Fruit fly (Drosophila melanogaster) S2 (cell line): ENCODE measurements around the gene CG17300.

ENCODE experiments used
- CG8478 ChIP-seq: fragments of >200 bp; optimal IDR thresholded peaks from 2 replicates; lab custom pipeline; 2018
- CTCF ChIP-seq, 2 experiments: fragments of >200 bp; optimal IDR thresholded peaks; 2 replicates each; lab custom pipeline; 2018

Gene CG17300

dm6 chr3L:13087189-13087588 lies at the start of gene CG17300:
Gene CG17300 (minus strand): TSS chr3L:13087289.
- no peak for TF ChIP-seq CG8478 (lab: Kevin White, UChicago)
- TF ChIP-seq CTCF (optimal IDR thresholded peaks at IDR 0.05; lab: Kevin White, UChicago) = no peak

- no peak for TF ChIP-seq CG8478 (lab: Kevin White, UChicago)
- no peak for TF ChIP-seq CTCF (optimal IDR thresholded peaks at IDR 0.05; lab: Kevin White, UChicago)
These were observed 48.9 kb upstream of the CG17300 start, which contains the start of gene CG33262 for dm6 chr3L:13135969-13136368. Gene CG33262 (plus strand): TSS chr3L:13136269.

- TF ChIP-seq CG8478 (lab: Kevin White, UChicago) = no peak
These were observed 48.4 kb upstream of the CG17300 start for dm6 chr3L:13135382-13135928.

dm6 chr3L:13134906-13135305 lies 47.8 kb upstream of the CG17300 start:
- TF ChIP-seq CTCF (optimal IDR thresholded peaks at IDR 0.05; lab: Kevin White, UChicago) = no peak
- TF ChIP-seq CG8478 (lab: Kevin White, UChicago) = no peak

dm6 chr3L:13133140-13133539 lies 46.1 kb upstream of the CG17300 start:
- TF ChIP-seq CG8478 (lab: Kevin White, UChicago) (no peak), CTCF (optimal IDR thresholded peaks at IDR 0.05; lab: Kevin White, UChicago) (no peak)

dm6 chr3L:13120146-13120545 lies 33.1 kb upstream of the CG17300 start:
- TF ChIP-seq CG8478 (lab: Kevin White, UChicago) = no peak
- TF ChIP-seq CTCF (optimal IDR thresholded peaks at IDR 0.05; lab: Kevin White, UChicago) = no peak

DNA sequence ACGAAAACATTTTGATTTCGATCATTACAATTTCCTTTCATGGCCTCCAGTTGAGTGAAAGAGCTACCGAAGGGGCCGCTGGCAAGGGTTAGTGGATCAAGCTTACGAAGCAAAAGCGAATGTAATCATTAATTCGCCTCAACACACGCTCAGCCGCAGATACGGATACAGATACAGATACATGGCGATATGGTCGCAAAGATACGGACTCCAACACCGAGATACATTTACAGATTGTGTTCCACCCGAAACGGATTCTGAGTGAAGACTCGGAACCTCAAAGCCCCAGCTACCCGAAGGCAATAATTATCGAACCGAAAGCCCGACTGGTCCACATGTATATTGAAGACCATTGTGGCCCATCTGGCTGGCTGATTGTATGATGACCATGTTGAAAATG lies 31.9 kb upstream of the CG17300 start:
- TF ChIP-seq CG8478 (lab: Kevin White, UChicago) (no peak), CTCF (optimal IDR thresholded peaks at IDR 0.05; lab: Kevin White, UChicago) (no peak)

DNA sequence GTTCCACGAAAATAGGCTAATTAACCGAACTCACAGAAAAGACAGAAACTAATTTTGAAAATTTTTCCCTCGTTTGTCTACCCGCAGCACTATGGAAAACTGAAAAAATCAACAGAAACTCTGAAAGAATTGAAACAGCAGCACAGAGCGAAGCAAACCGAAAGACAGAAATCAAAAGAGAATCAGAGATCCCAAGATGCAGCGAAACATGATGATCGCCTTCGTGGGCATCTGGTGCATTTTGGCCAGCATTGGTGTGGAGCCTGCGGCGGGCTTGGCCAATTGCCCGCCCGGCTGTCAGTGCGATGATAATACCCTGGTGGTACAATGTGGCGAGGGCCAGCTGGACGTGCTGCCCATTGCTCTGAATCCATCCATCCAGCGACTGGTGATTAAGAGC lies 28.0 kb upstream of the CG17300 start:
- TF ChIP-seq CG8478 (lab: Kevin White, UChicago) = no peak
- TF ChIP-seq CTCF (optimal IDR thresholded peaks at IDR 0.05; lab: Kevin White, UChicago) = no peak

- TF ChIP-seq CTCF (optimal IDR thresholded peaks at IDR 0.05; lab: Kevin White, UChicago) (peak in 1 of 2 experiments; percentile 47), CG8478 (lab: Kevin White, UChicago) (no peak)
These were observed 26.9 kb upstream of the CG17300 start, which contains the start of gene trn for dm6 chr3L:13113970-13114392. Gene trn (plus strand): TSS chr3L:13114271.

dm6 chr3L:13111422-13111821 lies 24.3 kb upstream of the CG17300 start:
- TF ChIP-seq CTCF (optimal IDR thresholded peaks at IDR 0.05; lab: Kevin White, UChicago) (no peak), CG8478 (lab: Kevin White, UChicago) (no peak)

DNA sequence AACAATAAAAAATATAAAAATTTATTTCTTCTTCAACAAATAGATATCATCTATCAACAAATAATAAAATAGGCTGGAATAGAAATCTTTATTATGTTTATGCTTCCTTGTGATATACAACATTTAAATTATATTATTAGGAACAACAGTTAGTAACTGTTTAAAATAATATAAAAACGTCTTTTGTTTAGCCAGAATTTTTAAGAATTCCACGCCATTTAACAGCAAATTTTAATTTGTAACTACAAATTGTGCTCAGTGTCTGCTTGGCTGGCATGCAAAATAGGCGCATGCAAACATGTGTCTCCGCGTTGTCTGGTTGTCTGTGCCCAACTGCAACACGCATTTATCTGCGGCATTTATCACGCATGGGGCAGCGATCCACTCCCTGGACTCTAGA lies 22.3 kb upstream of the CG17300 start:
- TF ChIP-seq CG8478 (lab: Kevin White, UChicago) (no peak), CTCF (optimal IDR thresholded peaks at IDR 0.05; lab: Kevin White, UChicago) (no peak)

- no peak for TF ChIP-seq CG8478 (lab: Kevin White, UChicago)
- no peak for TF ChIP-seq CTCF (optimal IDR thresholded peaks at IDR 0.05; lab: Kevin White, UChicago)
These were observed 21.3 kb upstream of the CG17300 start for dm6 chr3L:13108354-13108882.

DNA sequence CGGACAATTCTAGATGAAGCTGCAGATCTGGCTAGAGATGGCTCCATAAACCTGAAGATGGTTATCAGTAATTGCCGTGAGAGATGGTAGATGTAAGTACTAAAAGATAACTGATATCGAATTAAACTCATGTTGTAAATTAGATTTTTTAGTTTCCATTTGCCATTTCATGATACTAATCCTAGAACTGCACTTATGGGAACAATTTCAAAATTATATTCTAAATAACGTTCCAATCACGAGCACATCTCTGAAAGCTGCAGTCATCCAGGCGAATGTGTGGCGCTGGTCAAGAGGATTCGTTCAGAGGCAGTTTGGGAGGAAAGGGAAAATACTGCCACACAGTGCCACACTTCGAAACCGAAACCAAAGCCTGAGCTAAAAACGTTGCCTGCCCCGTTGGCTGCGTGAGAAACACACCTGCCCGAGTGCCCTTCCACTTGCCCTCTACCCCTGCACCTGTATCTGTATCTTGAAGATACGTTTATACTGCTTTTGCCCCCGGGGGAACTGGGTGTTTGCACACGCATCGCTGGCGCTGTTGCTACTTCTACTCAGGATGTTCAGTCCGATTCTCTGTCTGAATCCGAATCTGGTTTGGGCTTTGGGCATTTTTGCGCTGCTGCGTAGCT lies 20.3 kb upstream of the CG17300 start:
- no peak for TF ChIP-seq CG8478 (lab: Kevin White, UChicago)
- no peak for TF ChIP-seq CTCF (optimal IDR thresholded peaks at IDR 0.05; lab: Kevin White, UChicago)

dm6 chr3L:13105863-13106262 lies 18.8 kb upstream of the CG17300 start:
- TF ChIP-seq CG8478 (lab: Kevin White, UChicago) (no peak), CTCF (optimal IDR thresholded peaks at IDR 0.05; lab: Kevin White, UChicago) (no peak)

- TF ChIP-seq CTCF (optimal IDR thresholded peaks at IDR 0.05; lab: Kevin White, UChicago) (no peak), CG8478 (lab: Kevin White, UChicago) (no peak)
These were observed 13.3 kb upstream of the CG17300 start for dm6 chr3L:13100438-13100837.

DNA sequence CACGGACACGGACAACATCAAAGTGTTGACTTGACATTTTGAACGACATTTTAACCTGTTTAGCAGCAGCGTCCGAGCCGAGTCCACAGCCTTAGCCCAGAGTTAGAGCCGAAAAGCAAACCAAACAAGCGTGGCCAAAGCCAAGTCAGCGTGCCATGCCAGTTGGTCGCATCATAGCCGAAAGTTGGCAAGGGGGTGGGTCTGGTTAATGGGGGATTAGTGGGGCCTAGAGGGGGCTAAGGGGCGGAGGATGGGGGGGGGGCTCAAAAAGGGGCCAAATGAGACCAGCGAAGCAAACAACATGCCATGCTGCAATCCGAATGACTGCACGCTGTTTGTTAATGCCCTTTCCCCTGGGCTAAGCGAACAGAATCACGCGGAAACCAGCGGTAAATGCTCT lies 12.1 kb upstream of the CG17300 start:
- TF ChIP-seq CG8478 (lab: Kevin White, UChicago) (no peak), CTCF (optimal IDR thresholded peaks at IDR 0.05; lab: Kevin White, UChicago) (no peak)
